Fruit fly (Drosophila melanogaster): ENCODE results near the gene CG44869.

dm6 chr2L:15434910-15435309 lies 16.7 kb upstream of the CG44869 start:
- TF ChIP-seq h (optimal IDR thresholded peaks at IDR 0.05) (no peak), Sin3A (optimal IDR thresholded peaks at IDR 0.05) (no peak)
